Fruit fly (Drosophila melanogaster) whole organism, embryonic: ENCODE results near the gene Wnt6.

Experiments used
- CG1529 ChIP-seq: fragments of 200-800 bp; sonication (Bioruptor generic); optimal IDR thresholded peaks from 3 replicates; lab custom pipeline; 2018; ENCODE audit warnings: missing biosample characterization, missing genetic modification characterization
- CG17186 ChIP-seq: fragments of 200-800 bp; sonication (Bioruptor generic); optimal IDR thresholded peaks from 3 replicates; lab custom pipeline; 2017; ENCODE audit warnings: missing biosample characterization, missing genetic modification reagents, missing genetic modification characterization
- CG3065 ChIP-seq: fragments of 200-800 bp; sonication (Bioruptor generic); optimal IDR thresholded peaks from 2 replicates; lab custom pipeline; 2016; ENCODE audit warnings: missing biosample characterization, missing genetic modification characterization
- Dll ChIP-seq: fragments of 200-800 bp; sonication (Bioruptor generic); IDR thresholded peaks from 4 replicates; pipeline ENCODE4 v1.3.6; 2022; ENCODE audit warnings: missing biosample characterization, missing genetic modification characterization; ENCODE audit not compliant: partially characterized antibody
- HmgD ChIP-seq: fragments of 200-800 bp; sonication (Bioruptor generic); optimal IDR thresholded peaks from 3 replicates; lab custom pipeline; 2016; ENCODE audit warnings: missing biosample characterization, missing genetic modification characterization
- Hr78 ChIP-seq, 2 experiments: fragments of 200-800 bp in 1 of 2; fragments of >200 bp in 1 of 2; sonication (Bioruptor generic) in 1 of 2; optimal IDR thresholded peaks; 2 replicates each; lab custom pipeline; 2017 to 2019; ENCODE audit warnings: missing biosample characterization in 2 of 2, missing genetic modification characterization in 2 of 2, mild to moderate bottlenecking in 1 of 2, moderate library complexity in 1 of 2
- Six4 ChIP-seq: fragments of 200-800 bp; sonication (Bioruptor generic); optimal IDR thresholded peaks from 2 replicates; lab custom pipeline; 2016; ENCODE audit warnings: missing biosample characterization, missing genetic modification characterization
- jigr1 ChIP-seq: fragments of 200-800 bp; sonication (Bioruptor generic); IDR thresholded peaks from 3 replicates; pipeline ENCODE4 v1.3.6; 2022; ENCODE audit warnings: missing biosample characterization, missing genetic modification characterization
- jumu ChIP-seq: fragments of 200-800 bp; sonication (Bioruptor generic); optimal IDR thresholded peaks from 3 replicates; lab custom pipeline; 2016; ENCODE audit warnings: missing biosample characterization, missing genetic modification characterization
- ttk ChIP-seq: fragments of 200-800 bp; sonication (Bioruptor generic); IDR thresholded peaks from 2 replicates; pipeline ENCODE4 v2.1.2; 2022; ENCODE audit warnings: missing biosample characterization, missing genetic modification characterization

dm6 chr2L:7332780-7333179 lies 734 bp upstream of the Wnt6 start:
- TF ChIP-seq CG1529 (GFP tag; lab: Kevin White, UChicago) (no peak), Hr78 (GFP tag; optimal IDR thresholded peaks at IDR 0.05; lab: Kevin White, UChicago) (peak in 1 of 2 experiments; percentile 15), Dll (GFP tag; lab: Robert Waterston, UW) (no peak), jumu (GFP tag; lab: Kevin White, UChicago) (no peak), Six4 (no peak), CG3065 (GFP tag; lab: Kevin White, UChicago) (no peak), HmgD (GFP tag; lab: Kevin White, UChicago) (no peak), CG17186 (GFP tag; lab: Kevin White, UChicago) (no peak), ttk (GFP tag; lab: Robert Waterston, UW) (0 out of 2 replicates have a peak, but pooled peaks have one; percentile 28), jigr1 (GFP tag; lab: Robert Waterston, UW) (peak; percentile 26; the same call in 1 of the 3 replicates)
